Worm (Caenorhabditis elegans) whole organism, L3 larva: ENCODE measurements around the gene K12H4.6.

Source experiments
- nhr-11 ChIP-seq: fragments of 150-350 bp; optimal IDR thresholded peaks from 2 replicates; lab custom pipeline; 2014; ENCODE audit warnings: missing biosample characterization, missing genetic modification characterization
- tbx-2 ChIP-seq: sonication (generic microtip); optimal IDR thresholded peaks from 2 replicates; lab custom pipeline; 2016; ENCODE audit warnings: mild to moderate bottlenecking, missing genetic modification characterization, missing compliant biosample characterization

ce11 chrIII:8066989-8067388 is 24.3 kb upstream of the K12H4.6 start, which contains the start of gene pros-1:
- TF ChIP-seq nhr-11 (no peak), tbx-2 (tag; lab: Kevin White, UChicago) (no peak)
